Worm (Caenorhabditis elegans): ENCODE measurements around the gene F36F12.1.

DNA sequence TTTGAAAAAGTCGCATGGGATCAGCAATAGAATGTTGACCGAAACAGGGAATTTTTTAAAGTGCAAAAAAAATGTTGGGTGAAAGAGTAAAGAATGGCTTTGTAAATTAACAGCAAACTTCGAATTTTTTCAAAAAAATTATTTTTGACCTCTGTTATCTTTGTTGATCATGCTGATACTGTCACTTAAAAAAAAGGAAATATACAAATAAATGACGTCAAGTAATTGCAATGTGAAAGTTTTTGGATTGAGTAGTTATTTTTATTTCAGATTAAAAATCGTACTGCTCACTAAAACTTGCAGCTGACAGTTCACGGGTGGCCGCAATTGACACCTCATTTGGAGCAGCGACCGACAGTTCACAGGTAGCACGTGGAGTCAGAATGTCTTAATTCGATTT is 47.9 kb upstream of the F36F12.1 start, which contains the start of gene C45H4.13:
- TF ChIP-seq R02D3.7 (tag; optimal IDR thresholded peaks at IDR 0.05) = no peak
- no peak for TF ChIP-seq ZK546.5 (tag; optimal IDR thresholded peaks at IDR 0.05)
- no peak for TF ChIP-seq dve-1 (tag; optimal IDR thresholded peaks at IDR 0.05; ENCODE audit: insufficient read depth)
- no peak for TF ChIP-seq lin-15B (tag; optimal IDR thresholded peaks at IDR 0.05)
- TF ChIP-seq gei-8 (GFP tag; optimal IDR thresholded peaks at IDR 0.05) = no peak
- TF ChIP-seq unc-130 (GFP tag; optimal IDR thresholded peaks at IDR 0.05) = no peak
- TF ChIP-seq ztf-11 (tag; optimal IDR thresholded peaks at IDR 0.05) = no peak

Data from whole organism, L4 larva.